Worm (Caenorhabditis elegans) whole organism, L2 larva: Measurements from ENCODE around the gene F41H10.4.

Source experiments
- C34F6.9 ChIP-seq: fragments of 150-350 bp; optimal IDR thresholded peaks from 2 replicates; lab custom pipeline; 2014; ENCODE audit warnings: missing biosample characterization, missing genetic modification characterization
- F13H6.1 ChIP-seq: sonication (generic microtip); optimal IDR thresholded peaks from 2 replicates; lab custom pipeline; 2016; ENCODE audit warnings: missing genetic modification characterization, missing compliant biosample characterization
- Y55F3AM.14 ChIP-seq: fragments of 200-800 bp; sonication (Bioruptor generic); optimal IDR thresholded peaks from 2 replicates; lab custom pipeline; 2018; ENCODE audit warnings: mild to moderate bottlenecking, missing genetic modification characterization, missing compliant biosample characterization
- ZK546.5 ChIP-seq: sonication (generic microtip); optimal IDR thresholded peaks from 2 replicates; lab custom pipeline; 2017; ENCODE audit warnings: missing biosample characterization, missing genetic modification characterization
- alr-1 ChIP-seq: fragments of 150-350 bp; optimal IDR thresholded peaks from 2 replicates; lab custom pipeline; 2014; ENCODE audit warnings: missing biosample characterization, missing genetic modification characterization
- ama-1 ChIP-seq: fragments of 150-350 bp; optimal IDR thresholded peaks from 2 replicates; lab custom pipeline; 2018; ENCODE audit warnings: inconsistent platforms
- ceh-16 ChIP-seq: fragments of 150-350 bp; optimal IDR thresholded peaks from 2 replicates; lab custom pipeline; 2014; ENCODE audit warnings: missing biosample characterization, missing genetic modification characterization
- ceh-82 ChIP-seq: fragments of 150-350 bp; optimal IDR thresholded peaks from 2 replicates; lab custom pipeline; 2014; ENCODE audit warnings: missing biosample characterization, missing genetic modification characterization
- crh-2 ChIP-seq: sonication (generic microtip); optimal IDR thresholded peaks from 2 replicates; lab custom pipeline; 2017; ENCODE audit warnings: missing biosample characterization, missing genetic modification characterization
- dmd-4 ChIP-seq: sonication (generic microtip); optimal IDR thresholded peaks from 2 replicates; lab custom pipeline; 2017; ENCODE audit warnings: missing biosample characterization, missing genetic modification characterization
- egl-27 ChIP-seq: sonication (generic microtip); optimal IDR thresholded peaks from 3 replicates; lab custom pipeline; 2017; ENCODE audit warnings: missing biosample characterization, missing genetic modification reagents, missing genetic modification characterization
- elt-1 ChIP-seq: fragments of 150-350 bp; optimal IDR thresholded peaks from 2 replicates; lab custom pipeline; 2014; ENCODE audit warnings: missing biosample characterization, missing genetic modification characterization
- elt-3 ChIP-seq: sonication (generic microtip); optimal IDR thresholded peaks from 2 replicates; lab custom pipeline; 2017; ENCODE audit warnings: missing biosample characterization, missing genetic modification characterization
- fos-1 ChIP-seq: fragments of 150-350 bp; optimal IDR thresholded peaks from 2 replicates; lab custom pipeline; 2014; ENCODE audit warnings: missing biosample characterization, missing genetic modification characterization
- gmeb-1 ChIP-seq: fragments of 150-350 bp; optimal IDR thresholded peaks from 2 replicates; lab custom pipeline; 2014; ENCODE audit warnings: missing biosample characterization, missing genetic modification characterization
- lin-11 ChIP-seq: fragments of 150-350 bp; sonication (generic microtip); optimal IDR thresholded peaks from 2 replicates; lab custom pipeline; 2014; ENCODE audit warnings: missing biosample characterization, missing genetic modification characterization, inconsistent platforms, mixed read lengths
- lin-13 ChIP-seq: fragments of 150-350 bp; optimal IDR thresholded peaks from 2 replicates; lab custom pipeline; 2014; ENCODE audit warnings: missing biosample characterization, missing genetic modification reagents, missing genetic modification characterization
- mab-5 ChIP-seq: fragments of 150-350 bp; optimal IDR thresholded peaks from 2 replicates; lab custom pipeline; 2014; ENCODE audit warnings: missing biosample characterization, missing genetic modification characterization
- nhr-10 ChIP-seq: sonication (generic microtip); optimal IDR thresholded peaks from 2 replicates; lab custom pipeline; 2017; ENCODE audit warnings: missing biosample characterization, missing genetic modification characterization
- nhr-11 ChIP-seq: fragments of 150-350 bp; optimal IDR thresholded peaks from 2 replicates; lab custom pipeline; 2014; ENCODE audit warnings: missing biosample characterization, missing genetic modification characterization
- nhr-21 ChIP-seq: fragments of 150-350 bp; optimal IDR thresholded peaks from 2 replicates; lab custom pipeline; 2014; ENCODE audit warnings: missing biosample characterization, missing genetic modification characterization
- nhr-237 ChIP-seq: fragments of 150-350 bp; optimal IDR thresholded peaks from 2 replicates; lab custom pipeline; 2014; ENCODE audit warnings: missing biosample characterization, missing genetic modification characterization
- nhr-25 ChIP-seq: fragments of 150-350 bp; sonication (generic microtip); optimal IDR thresholded peaks from 3 replicates; lab custom pipeline; 2014; ENCODE audit warnings: missing biosample characterization, missing genetic modification characterization
- nhr-6 ChIP-seq: fragments of 150-350 bp; optimal IDR thresholded peaks from 2 replicates; lab custom pipeline; 2014; ENCODE audit warnings: missing biosample characterization, missing genetic modification characterization
- peb-1 ChIP-seq: fragments of 150-350 bp; optimal IDR thresholded peaks from 2 replicates; lab custom pipeline; 2014; ENCODE audit warnings: missing biosample characterization, missing genetic modification characterization
- sem-4 ChIP-seq: fragments of 150-350 bp; optimal IDR thresholded peaks from 2 replicates; lab custom pipeline; 2014; ENCODE audit warnings: missing biosample characterization, missing genetic modification reagents, missing genetic modification characterization
- sma-3 ChIP-seq: sonication (generic microtip); optimal IDR thresholded peaks from 2 replicates; lab custom pipeline; 2016; ENCODE audit warnings: missing genetic modification reagents, missing genetic modification characterization, missing compliant biosample characterization
- sma-9 ChIP-seq, 2 experiments: fragments of 150-350 bp in 1 of 2; sonication (generic microtip) in 1 of 2; optimal IDR thresholded peaks; 2 replicates each; lab custom pipeline; 2014 to 2016; ENCODE audit warnings: missing genetic modification characterization in 2 of 2, mild to moderate bottlenecking in 1 of 2, missing biosample characterization in 1 of 2, missing compliant biosample characterization in 1 of 2, missing genetic modification reagents in 1 of 2, moderate library complexity in 1 of 2
- snpc-4 ChIP-seq: fragments of 150-350 bp; optimal IDR thresholded peaks from 2 replicates; lab custom pipeline; 2014; ENCODE audit warnings: missing biosample characterization, missing genetic modification characterization
- unc-39 ChIP-seq: fragments of 150-350 bp; optimal IDR thresholded peaks from 2 replicates; lab custom pipeline; 2014; ENCODE audit warnings: missing biosample characterization, missing genetic modification characterization
- unc-55 ChIP-seq: fragments of 150-350 bp; sonication (generic microtip); optimal IDR thresholded peaks from 3 replicates; lab custom pipeline; 2014; ENCODE audit warnings: missing biosample characterization, missing genetic modification reagents, missing genetic modification characterization
- unc-62 ChIP-seq: fragments of 150-350 bp; optimal IDR thresholded peaks from 2 replicates; lab custom pipeline; 2014; ENCODE audit warnings: missing biosample characterization, missing genetic modification reagents, missing genetic modification characterization
- ztf-1 ChIP-seq: fragments of 200-800 bp; sonication (Bioruptor generic); conservative IDR thresholded peaks from 2 replicates; pipeline ENCODE4 v1.3.6; 2022; ENCODE audit warnings: missing genetic modification characterization, missing compliant biosample characterization
- ztf-11 ChIP-seq: sonication (generic microtip); optimal IDR thresholded peaks from 2 replicates; lab custom pipeline; 2017; ENCODE audit warnings: missing biosample characterization, missing genetic modification characterization
- ztf-4 ChIP-seq: fragments of 150-350 bp; optimal IDR thresholded peaks from 2 replicates; lab custom pipeline; 2014; ENCODE audit warnings: missing biosample characterization, missing genetic modification characterization

Gene F41H10.4

DNA sequence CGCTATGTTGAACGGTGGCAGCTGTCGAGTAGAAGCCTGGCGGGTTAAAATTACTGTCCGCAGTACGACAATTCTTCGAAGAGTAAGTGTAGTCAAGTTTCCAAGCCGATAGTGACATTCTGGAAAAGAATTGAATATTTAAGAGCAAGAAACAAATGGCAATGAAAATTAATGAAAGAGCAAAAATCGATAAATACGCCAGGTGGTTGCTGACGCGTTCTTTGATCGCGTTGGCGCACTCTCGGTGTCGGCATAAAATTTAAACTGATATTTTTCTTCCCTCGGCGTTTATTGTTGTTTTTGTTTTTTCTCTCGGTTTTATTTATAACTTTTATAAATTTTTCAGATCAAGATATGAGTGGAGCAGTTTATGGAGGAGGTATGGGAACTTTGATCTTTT lies 30.3 kb downstream of the F41H10.4 start, which contains the start of the genes perm-3 and swsn-6 (continued):
- TF ChIP-seq elt-1 (tag; lab: Kevin White, UChicago) = no peak
- TF ChIP-seq sma-9 (GFP tag; optimal IDR thresholded peaks at IDR 0.05; lab: Kevin White, UChicago) = peak; percentile 84
- no peak for TF ChIP-seq sma-9 (tag; optimal IDR thresholded peaks at IDR 0.05; lab: Kevin White, UChicago)
- TF ChIP-seq mab-5 (tag; lab: Kevin White, UChicago) = peak; percentile 83
- peak; percentile 25 for TF ChIP-seq ZK546.5
- TF ChIP-seq sem-4 = peak; percentile 67
- TF ChIP-seq snpc-4 (tag; lab: Kevin White, UChicago) = peak; percentile 64
- TF ChIP-seq crh-2 (tag; lab: Kevin White, UChicago) = peak; percentile 83
- TF ChIP-seq C34F6.9 (tag; lab: Kevin White, UChicago) = peak; percentile 90
- peak; percentile 63 for TF ChIP-seq nhr-6 (tag; lab: Kevin White, UChicago)
- TF ChIP-seq nhr-25 (tag; lab: Kevin White, UChicago) = peak; percentile 74
- TF ChIP-seq nhr-21 (tag; lab: Kevin White, UChicago) = peak; percentile 51
- peak; percentile 77 for TF ChIP-seq lin-13 (GFP tag; lab: Kevin White, UChicago)
- TF ChIP-seq elt-3 = no peak
- no peak for TF ChIP-seq nhr-237
- TF ChIP-seq sma-3 (GFP tag; lab: Kevin White, UChicago) = peak; percentile 69

DNA sequence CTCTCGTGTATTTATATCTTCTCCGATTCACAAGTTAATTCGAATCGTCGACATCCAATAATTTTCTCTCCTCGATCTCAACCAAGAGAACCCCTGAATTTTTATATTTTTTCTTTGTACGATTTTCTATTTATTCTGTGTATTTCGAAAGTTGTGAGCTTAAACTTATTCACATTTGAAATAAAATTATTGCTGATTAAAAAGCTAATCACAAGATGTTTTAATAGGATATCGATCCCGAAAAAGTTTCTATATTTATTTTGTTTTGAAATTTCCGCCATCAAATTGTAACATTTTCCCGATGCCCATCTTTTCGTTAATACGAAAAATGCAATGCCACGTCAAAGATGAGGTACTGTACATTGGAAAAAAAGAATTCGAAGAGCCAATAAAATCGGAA lies 32.4 kb downstream of the F41H10.4 start, which contains the start of gene ZK616.3:
Gene ZK616.3, plus strand, starts transcription at position 301 of the 400 bp plus-strand sequence.
- TF ChIP-seq ceh-82 (no peak), gmeb-1 (no peak), lin-11 (tag; lab: Kevin White, UChicago) (no peak), egl-27 (tag; lab: Kevin White, UChicago) (no peak), nhr-10 (tag; lab: Kevin White, UChicago) (no peak), lin-13 (GFP tag; lab: Kevin White, UChicago) (no peak), F13H6.1 (tag; lab: Kevin White, UChicago) (no peak), ztf-11 (tag; lab: Kevin White, UChicago) (no peak), mab-5 (tag; lab: Kevin White, UChicago) (no peak), C34F6.9 (tag; lab: Kevin White, UChicago) (no peak), unc-55 (GFP tag; lab: Kevin White, UChicago) (no peak), fos-1 (tag; lab: Kevin White, UChicago) (no peak), dmd-4 (no peak), sem-4 (no peak), unc-39 (no peak), ztf-4 (tag; lab: Kevin White, UChicago) (no peak), crh-2 (tag; lab: Kevin White, UChicago) (no peak), sma-9 (GFP tag; optimal IDR thresholded peaks at IDR 0.05; lab: Kevin White, UChicago) (no peak), sma-9 (tag; optimal IDR thresholded peaks at IDR 0.05; lab: Kevin White, UChicago) (no peak)

DNA sequence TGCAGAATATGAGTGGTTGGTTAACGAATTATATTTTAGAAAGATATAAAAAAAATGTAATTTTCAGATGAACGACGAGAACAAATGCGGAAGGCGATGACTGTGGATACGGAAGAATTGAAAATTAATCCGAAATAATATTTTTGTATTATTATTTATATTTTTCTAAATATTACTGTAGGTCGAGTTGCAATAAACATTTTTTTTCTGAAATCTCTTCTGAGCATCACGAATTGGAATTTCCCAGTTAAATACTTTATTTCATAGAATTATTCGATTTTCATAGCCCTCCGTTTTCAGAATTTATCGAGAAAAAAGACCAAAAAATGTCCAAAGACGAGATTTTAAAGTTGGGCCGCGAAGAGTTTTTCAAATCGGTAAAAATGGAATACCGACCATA lies 33.2 kb downstream of the F41H10.4 start, which contains the start of gene ZK616.2:
Gene ZK616.2, plus strand, starts transcription at position 301 of the 400 bp plus-strand sequence.
- no peak for TF ChIP-seq alr-1 (tag; lab: Kevin White, UChicago)
- TF ChIP-seq lin-13 (GFP tag; lab: Kevin White, UChicago) = no peak
- TF ChIP-seq sem-4 = no peak
- TF ChIP-seq Y55F3AM.14 (GFP tag; lab: Kevin White, UChicago) = no peak
- no peak for TF ChIP-seq nhr-237
- TF ChIP-seq ceh-16 = no peak
- no peak for TF ChIP-seq snpc-4 (tag; lab: Kevin White, UChicago)
- no peak for TF ChIP-seq ztf-1 (GFP tag; lab: Robert Waterston, UW)
- TF ChIP-seq egl-27 (tag; lab: Kevin White, UChicago) = no peak

DNA sequence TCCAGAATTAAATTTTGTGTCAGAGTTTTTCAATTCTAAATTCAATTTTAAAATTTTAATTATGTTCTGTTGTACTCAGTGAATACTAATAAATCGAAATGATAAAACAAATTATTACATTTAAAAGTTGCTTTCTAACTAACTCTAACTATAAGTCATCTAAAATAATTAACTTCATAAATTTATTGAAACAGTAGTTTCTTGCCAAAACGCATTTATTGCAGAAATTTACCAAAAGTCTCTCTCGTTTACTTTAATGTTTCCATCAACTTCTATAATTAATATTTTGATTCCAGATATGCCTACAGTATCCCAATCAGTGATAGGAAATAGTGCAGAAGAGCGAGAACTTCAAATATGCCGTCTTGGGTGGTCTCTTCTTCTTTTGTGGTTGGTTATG lies 36.2 kb downstream of the F41H10.4 start, which contains the start of gene ZK616.1:
Gene ZK616.1, plus strand, starts transcription at position 301 of the 400 bp plus-strand sequence.
- TF ChIP-seq unc-62 (GFP tag; lab: Kevin White, UChicago) = no peak
- TF ChIP-seq ztf-4 (tag; lab: Kevin White, UChicago) = no peak
- no peak for TF ChIP-seq egl-27 (tag; lab: Kevin White, UChicago)
- no peak for TF ChIP-seq peb-1 (tag; lab: Kevin White, UChicago)
- no peak for TF ChIP-seq ztf-11 (tag; lab: Kevin White, UChicago)
- TF ChIP-seq nhr-6 (tag; lab: Kevin White, UChicago) = no peak
- no peak for TF ChIP-seq nhr-11
- no peak for TF ChIP-seq ama-1 (lab: Kevin White, UChicago)
- TF ChIP-seq Y55F3AM.14 (GFP tag; lab: Kevin White, UChicago) = no peak
- no peak for TF ChIP-seq sem-4
- TF ChIP-seq dmd-4 = no peak
- TF ChIP-seq, all 48 proteins: peak for 0
